Worm (Caenorhabditis elegans) whole organism, young adult: ENCODE results near the gene hmp-1.

Experiments
- B0035.1 ChIP-seq: sonication (generic microtip); optimal IDR thresholded peaks from 2 replicates; lab custom pipeline; 2016; ENCODE audit warnings: missing genetic modification characterization, mild to moderate bottlenecking, missing compliant biosample characterization, missing genotype, missing genetic modification reagents
- B0336.3 ChIP-seq: fragments of 200-800 bp; sonication (Bioruptor generic); IDR thresholded peaks from 2 replicates; pipeline ENCODE4 v1.3.6; 2022; ENCODE audit warnings: missing genetic modification characterization, missing compliant biosample characterization
- C06A6.2 ChIP-seq: fragments of 200-800 bp; sonication (Bioruptor generic); conservative IDR thresholded peaks from 2 replicates; pipeline ENCODE4 v1.3.6; 2022; ENCODE audit warnings: missing genetic modification characterization, missing compliant biosample characterization
- F10E7.11 ChIP-seq: sonication (generic microtip); optimal IDR thresholded peaks from 2 replicates; lab custom pipeline; 2017; ENCODE audit warnings: mild to moderate bottlenecking, missing genetic modification characterization, moderate library complexity, missing compliant biosample characterization
- F23B12.7 ChIP-seq: sonication (generic microtip); optimal IDR thresholded peaks from 2 replicates; lab custom pipeline; 2017; ENCODE audit warnings: missing genetic modification characterization, mild to moderate bottlenecking, missing compliant biosample characterization, antibody characterized with exemption, moderate library complexity; ENCODE audit not compliant: insufficient read depth
- F33H1.4 ChIP-seq: fragments of 200-800 bp; sonication (Bioruptor generic); IDR thresholded peaks from 2 replicates; pipeline ENCODE4 v1.3.6; 2022; ENCODE audit warnings: missing genetic modification reagents, missing genetic modification characterization, missing compliant biosample characterization
- F49E8.2 ChIP-seq: sonication (generic microtip); optimal IDR thresholded peaks from 3 replicates; lab custom pipeline; 2017; ENCODE audit warnings: missing genetic modification characterization, mild to moderate bottlenecking, missing compliant biosample characterization, antibody characterized with exemption, moderate library complexity; ENCODE audit not compliant: insufficient read depth
- F52B5.7 ChIP-seq: sonication (generic microtip); optimal IDR thresholded peaks from 2 replicates; lab custom pipeline; 2016; ENCODE audit warnings: mild to moderate bottlenecking, missing genetic modification characterization, missing compliant biosample characterization
- F57A8.1 ChIP-seq: fragments of 200-800 bp; sonication (Bioruptor generic); optimal IDR thresholded peaks from 2 replicates; lab custom pipeline; 2018; ENCODE audit warnings: mild to moderate bottlenecking, missing genetic modification characterization, moderate library complexity, missing compliant biosample characterization
- T07F8.4 ChIP-seq: sonication (generic microtip); optimal IDR thresholded peaks from 2 replicates; lab custom pipeline; 2016; ENCODE audit warnings: mild to moderate bottlenecking, missing genetic modification characterization, moderate library complexity, missing compliant biosample characterization
- Y67H2A.10 ChIP-seq: fragments of 200-800 bp; sonication (Bioruptor generic); conservative IDR thresholded peaks from 2 replicates; pipeline ENCODE4 v1.3.6; 2022; ENCODE audit warnings: missing genetic modification reagents, missing genetic modification characterization, missing compliant biosample characterization
- Y79H2A.3 ChIP-seq: fragments of 200-800 bp; sonication (Bioruptor generic); conservative IDR thresholded peaks from 2 replicates; pipeline ENCODE4 v1.3.6; 2022; ENCODE audit warnings: missing genetic modification reagents, missing genetic modification characterization, missing compliant biosample characterization
- ama-1 ChIP-seq, 3 experiments: fragments of 150-350 bp in 1 of 3; sonication (generic microtip) in 2 of 3; optimal IDR thresholded peaks; 2 replicates each; lab custom pipeline; 2014 to 2018; ENCODE audit warnings: missing biosample characterization in 2 of 3, missing genetic modification characterization in 2 of 3, missing genetic modification reagents in 2 of 3
- attf-3 ChIP-seq: fragments of 200-800 bp; sonication (Bioruptor generic); conservative IDR thresholded peaks from 2 replicates; pipeline ENCODE4 v1.3.6; 2022; ENCODE audit warnings: missing genetic modification reagents, missing genetic modification characterization, missing compliant biosample characterization
- attf-5 ChIP-seq: fragments of 200-800 bp; sonication (Bioruptor generic); optimal IDR thresholded peaks from 2 replicates; lab custom pipeline; 2018; ENCODE audit warnings: mild to moderate bottlenecking, missing genetic modification characterization, missing compliant biosample characterization
- cebp-1 ChIP-seq, 2 experiments: fragments of 200-800 bp in 1 of 2; sonication (Bioruptor generic) in 1 of 2; sonication (generic microtip) in 1 of 2; IDR thresholded peaks in 1 of 2; optimal IDR thresholded peaks in 1 of 2; 2 replicates each; pipeline versions ENCODE4 v1.3.6 to Lab custom; 2017 to 2022; ENCODE audit warnings: missing compliant biosample characterization in 2 of 2, missing genetic modification characterization in 2 of 2, mild to moderate bottlenecking in 1 of 2, missing genetic modification reagents in 1 of 2, moderate library complexity in 1 of 2
- cebp-2 ChIP-seq: fragments of 200-800 bp; sonication (Bioruptor generic); IDR thresholded peaks from 2 replicates; pipeline ENCODE4 v1.3.6; 2022; ENCODE audit warnings: missing genetic modification characterization, missing compliant biosample characterization
- ceh-79 ChIP-seq: sonication (generic microtip); optimal IDR thresholded peaks from 2 replicates; lab custom pipeline; 2017; ENCODE audit warnings: mild to moderate bottlenecking, missing genetic modification characterization, missing compliant biosample characterization
- die-1 ChIP-seq: sonication (generic microtip); optimal IDR thresholded peaks from 2 replicates; lab custom pipeline; 2016; ENCODE audit warnings: missing genotype, mild to moderate bottlenecking, missing genetic modification characterization, missing compliant biosample characterization
- dox-1 ChIP-seq: fragments of 200-800 bp; sonication (Bioruptor generic); IDR thresholded peaks from 2 replicates; pipeline ENCODE4 v1.3.6; 2022; ENCODE audit warnings: missing genetic modification reagents, missing genetic modification characterization, missing compliant biosample characterization
- dpl-1 ChIP-seq: fragments of 150-350 bp; optimal IDR thresholded peaks from 2 replicates; lab custom pipeline; 2014; ENCODE audit warnings: missing biosample characterization, missing genetic modification reagents, missing genetic modification characterization
- ets-4 ChIP-seq: fragments of 200-800 bp; sonication (Bioruptor generic); optimal IDR thresholded peaks from 2 replicates; lab custom pipeline; 2018; ENCODE audit warnings: mild to moderate bottlenecking, missing genetic modification characterization, missing compliant biosample characterization
- hsf-1 ChIP-seq: fragments of 200-800 bp; sonication (Bioruptor generic); IDR thresholded peaks from 2 replicates; pipeline ENCODE4 v1.3.6; 2022; ENCODE audit warnings: missing genetic modification reagents, missing genetic modification characterization, missing compliant biosample characterization
- lag-1 ChIP-seq: fragments of 200-800 bp; sonication (Bioruptor generic); IDR thresholded peaks from 2 replicates; pipeline ENCODE4 v1.3.6; 2022; ENCODE audit warnings: missing genetic modification reagents, missing genetic modification characterization, missing compliant biosample characterization
- let-607 ChIP-seq, 2 experiments: fragments of 200-800 bp in 1 of 2; sonication (Bioruptor generic) in 1 of 2; sonication (generic microtip) in 1 of 2; optimal IDR thresholded peaks; 2 replicates each; lab custom pipeline; 2016 to 2018; ENCODE audit warnings: mild to moderate bottlenecking in 2 of 2, missing compliant biosample characterization in 2 of 2, missing genetic modification characterization in 2 of 2, moderate library complexity in 2 of 2, missing genotype in 1 of 2
- lsl-1 ChIP-seq: fragments of 200-800 bp; sonication (Bioruptor generic); optimal IDR thresholded peaks from 2 replicates; lab custom pipeline; 2018; ENCODE audit warnings: mild to moderate bottlenecking, missing genetic modification characterization, moderate library complexity, missing compliant biosample characterization
- madf-8 ChIP-seq: fragments of 200-800 bp; sonication (Bioruptor generic); conservative IDR thresholded peaks from 2 replicates; pipeline ENCODE4 v1.3.6; 2022; ENCODE audit warnings: missing genetic modification reagents, missing genetic modification characterization, missing compliant biosample characterization
- mxl-1 ChIP-seq: sonication (generic microtip); optimal IDR thresholded peaks from 2 replicates; lab custom pipeline; 2016; ENCODE audit warnings: missing genetic modification characterization, missing compliant biosample characterization
- nfya-1 ChIP-seq: sonication (generic microtip); optimal IDR thresholded peaks from 2 replicates; lab custom pipeline; 2017; ENCODE audit warnings: antibody characterized with exemption, missing compliant biosample characterization, missing genetic modification characterization, borderline replicate concordance; ENCODE audit not compliant: insufficient read depth
- nfya-2 ChIP-seq: fragments of 200-800 bp; sonication (Bioruptor generic); IDR thresholded peaks from 2 replicates; pipeline ENCODE4 v1.3.6; 2022; ENCODE audit warnings: missing genetic modification reagents, missing genetic modification characterization, missing compliant biosample characterization
- nhr-120 ChIP-seq: fragments of 200-800 bp; sonication (Bioruptor generic); IDR thresholded peaks from 2 replicates; pipeline ENCODE4 v1.3.6; 2022; ENCODE audit warnings: missing genetic modification characterization, missing compliant biosample characterization
- nhr-80 ChIP-seq: sonication (generic microtip); optimal IDR thresholded peaks from 2 replicates; lab custom pipeline; 2016; ENCODE audit warnings: missing genetic modification characterization, missing compliant biosample characterization
- pbrm-1 ChIP-seq: fragments of 200-800 bp; sonication (Bioruptor generic); IDR thresholded peaks from 2 replicates; pipeline ENCODE4 v1.3.6; 2022; ENCODE audit warnings: missing genetic modification reagents, missing genetic modification characterization, missing compliant biosample characterization
- rpc-1 ChIP-seq, 2 experiments: fragments of 150-350 bp in 1 of 2; sonication (generic microtip) in 1 of 2; optimal IDR thresholded peaks; 2 replicates each; lab custom pipeline; 2014 to 2018; ENCODE audit warnings: missing biosample characterization in 1 of 2, missing genetic modification characterization in 1 of 2, missing genetic modification reagents in 1 of 2, missing genotype in 1 of 2
- sea-2 ChIP-seq: fragments of 200-800 bp; sonication (Bioruptor generic); IDR thresholded peaks from 2 replicates; pipeline ENCODE4 v1.3.6; 2022; ENCODE audit warnings: missing genetic modification characterization, missing compliant biosample characterization
- snpc-4 ChIP-seq, 5 experiments: fragments of 150-350 bp in 1 of 5; sonication (generic microtip) in 4 of 5; optimal IDR thresholded peaks; 2 replicates each; lab custom pipeline; 2014 to 2018; ENCODE audit warnings: missing genetic modification characterization in 5 of 5, missing biosample characterization in 3 of 5, antibody characterized with exemption in 2 of 5, mild to moderate bottlenecking in 2 of 5, missing compliant biosample characterization in 2 of 5, missing genotype in 2 of 5, moderate library complexity in 2 of 5, missing genetic modification reagents in 1 of 5
- somi-1 ChIP-seq: fragments of 200-800 bp; sonication (Bioruptor generic); optimal IDR thresholded peaks from 2 replicates; lab custom pipeline; 2018; ENCODE audit warnings: mild to moderate bottlenecking, missing genetic modification characterization, missing compliant biosample characterization
- tbp1 ChIP-seq: fragments of 200-800 bp; sonication (Bioruptor generic); optimal IDR thresholded peaks from 2 replicates; lab custom pipeline; 2018; ENCODE audit warnings: mild to moderate bottlenecking, missing genetic modification characterization, missing compliant biosample characterization
- unc-130 ChIP-seq: sonication (generic microtip); optimal IDR thresholded peaks from 2 replicates; lab custom pipeline; 2016; ENCODE audit warnings: missing genetic modification reagents, missing genetic modification characterization, missing compliant biosample characterization
- xnd-1 ChIP-seq: sonication (generic microtip); optimal IDR thresholded peaks from 2 replicates; lab custom pipeline; 2016; ENCODE audit warnings: missing genotype, missing genetic modification reagents, missing genetic modification characterization, missing compliant biosample characterization
- zim-3 ChIP-seq: sonication (generic microtip); optimal IDR thresholded peaks from 2 replicates; lab custom pipeline; 2017; ENCODE audit warnings: mild to moderate bottlenecking, missing genetic modification characterization, moderate library complexity, missing compliant biosample characterization
- ztf-18 ChIP-seq: sonication (generic microtip); optimal IDR thresholded peaks from 2 replicates; lab custom pipeline; 2016; ENCODE audit warnings: missing genotype, mild to moderate bottlenecking, missing genetic modification characterization, missing compliant biosample characterization
- ztf-22 ChIP-seq: fragments of 200-800 bp; sonication (Bioruptor generic); optimal IDR thresholded peaks from 2 replicates; lab custom pipeline; 2018; ENCODE audit warnings: mild to moderate bottlenecking, missing genetic modification characterization, moderate library complexity, missing compliant biosample characterization

hmp-1 gene

DNA sequence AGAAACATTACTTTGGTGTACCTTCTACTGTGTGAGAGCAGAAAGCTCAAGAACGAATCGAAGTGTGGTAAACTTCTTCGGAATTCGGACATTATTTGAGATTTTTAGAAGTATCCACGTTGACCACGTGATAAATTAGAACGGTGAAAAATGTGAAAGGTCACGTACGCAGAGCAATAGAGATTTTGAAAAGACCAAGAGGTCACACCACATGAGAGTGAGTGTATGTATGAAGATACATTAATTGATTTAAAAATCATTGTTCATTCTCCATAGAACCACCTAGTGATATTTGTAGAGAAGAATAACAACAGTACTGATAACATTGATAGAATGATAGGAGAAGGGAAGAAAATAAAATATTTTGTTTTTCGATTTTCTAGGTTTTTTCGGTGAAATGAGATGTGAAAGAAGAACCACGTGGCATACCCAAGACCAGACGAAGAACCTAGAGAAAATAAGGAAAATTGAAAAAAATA lies 23.2 kb upstream of the hmp-1 start, which contains the start of gene pyc-1 (continued):
- TF ChIP-seq F33H1.4 (GFP tag; lab: Robert Waterston, UW) = no peak
- no peak for TF ChIP-seq dpl-1 (GFP tag; lab: Kevin White, UChicago)
- TF ChIP-seq C06A6.2 (GFP tag; lab: Robert Waterston, UW) = no peak
- peak; percentile 16 for TF ChIP-seq tbp1 (GFP tag; lab: Kevin White, UChicago)
- peak; percentile 42 for TF ChIP-seq attf-5 (GFP tag; lab: Kevin White, UChicago)
- no peak for TF ChIP-seq ztf-18 (tag; lab: Kevin White, UChicago)
- no peak for TF ChIP-seq T07F8.4 (tag; lab: Kevin White, UChicago)
- no peak for TF ChIP-seq cebp-1 (GFP tag; IDR thresholded peaks at IDR 0.05; lab: Robert Waterston, UW)
- peak; percentile 2 for TF ChIP-seq cebp-1 (tag; optimal IDR thresholded peaks at IDR 0.05; lab: Kevin White, UChicago)
- no peak for TF ChIP-seq attf-3
- no peak for TF ChIP-seq let-607 (tag; optimal IDR thresholded peaks at IDR 0.05; lab: Kevin White, UChicago)
- TF ChIP-seq pbrm-1 = no peak
- TF ChIP-seq sea-2 = no peak
- peak; percentile 24 for TF ChIP-seq F23B12.7 (tag; lab: Kevin White, UChicago)
- no peak for TF ChIP-seq nfya-1 (tag; lab: Kevin White, UChicago)
- TF ChIP-seq lsl-1 (GFP tag; lab: Kevin White, UChicago) = no peak
- TF ChIP-seq snpc-4 (GFP tag; optimal IDR thresholded peaks at IDR 0.05; lab: Kevin White, UChicago) = no peak
- TF ChIP-seq snpc-4 (tag; optimal IDR thresholded peaks at IDR 0.05; lab: Kevin White, UChicago) = peak in 2 of 4 experiments; percentile 2 to 28
- TF ChIP-seq F57A8.1 (GFP tag; lab: Kevin White, UChicago) = no peak
- peak; percentile 6 for TF ChIP-seq somi-1 (GFP tag; lab: Kevin White, UChicago)
- no peak for TF ChIP-seq B0035.1 (tag; lab: Kevin White, UChicago)
- TF ChIP-seq nhr-120 (GFP tag; lab: Robert Waterston, UW) = no peak
- no peak for TF ChIP-seq zim-3 (tag; lab: Kevin White, UChicago)
- no peak for TF ChIP-seq lag-1
- no peak for TF ChIP-seq ztf-22
- peak; percentile 7 for TF ChIP-seq ama-1 (optimal IDR thresholded peaks at IDR 0.05; lab: Kevin White, UChicago)
- no peak for TF ChIP-seq ama-1 (GFP tag; optimal IDR thresholded peaks at IDR 0.05; lab: Kevin White, UChicago)
- TF ChIP-seq xnd-1 (tag; lab: Kevin White, UChicago) = no peak
- no peak for TF ChIP-seq ceh-79 (tag; lab: Kevin White, UChicago)
- no peak for TF ChIP-seq die-1 (tag; lab: Kevin White, UChicago)
- TF ChIP-seq mxl-1 (tag; lab: Kevin White, UChicago) = no peak
- no peak for TF ChIP-seq nfya-2 (GFP tag; lab: Robert Waterston, UW)
- TF ChIP-seq Y67H2A.10 (GFP tag; lab: Robert Waterston, UW) = no peak
- TF ChIP-seq madf-8 (GFP tag; lab: Robert Waterston, UW) = no peak
- no peak for TF ChIP-seq rpc-1 (optimal IDR thresholded peaks at IDR 0.05; lab: Kevin White, UChicago)
- no peak for TF ChIP-seq rpc-1 (tag; optimal IDR thresholded peaks at IDR 0.05; lab: Kevin White, UChicago)
- TF ChIP-seq hsf-1 (GFP tag; lab: Robert Waterston, UW) = 0 out of 2 replicates have a peak, but pooled peaks have one; percentile 4
- TF ChIP-seq B0336.3 (GFP tag; lab: Robert Waterston, UW) = no peak; the same call in 1 of the 2 replicates
- TF ChIP-seq nhr-80 = peak; percentile 32
- TF ChIP-seq ets-4 (GFP tag; lab: Kevin White, UChicago) = peak; percentile 8
- TF ChIP-seq unc-130 (GFP tag; lab: Kevin White, UChicago) = no peak
- TF ChIP-seq cebp-2 = no peak
- no peak for TF ChIP-seq Y79H2A.3 (GFP tag; lab: Robert Waterston, UW)
- TF ChIP-seq F49E8.2 = no peak
- no peak for TF ChIP-seq F10E7.11 (tag; lab: Kevin White, UChicago)
- TF ChIP-seq dox-1 (GFP tag; lab: Robert Waterston, UW) = no peak
- TF ChIP-seq F52B5.7 (tag; lab: Kevin White, UChicago) = no peak
- TF ChIP-seq, all 124 proteins: peak for 13
